Worm (Caenorhabditis elegans): ENCODE measurements around the gene fbxa-224.

ce11 chrII:7577412-7577811 is 29.5 kb upstream of the fbxa-224 start, which contains the start of gene F35D2.6:
- TF ChIP-seq aly-1 (tag; optimal IDR thresholded peaks at IDR 0.05), result no peak
- no peak for TF ChIP-seq ama-1 (optimal IDR thresholded peaks at IDR 0.05)
- no peak for TF ChIP-seq tbx-11 (GFP tag; IDR thresholded peaks at IDR 0.05)
- TF ChIP-seq scrt-1 (GFP tag; IDR thresholded peaks at IDR 0.05), result no peak

Data from whole organism, early embryonic.